Fruit fly (Drosophila melanogaster): ENCODE results near the gene CG14109.
A peak's percentile ranks its signal among the peaks of the same experiment; 100 is the strongest.

CG14109 gene

dm6 chr3L:13486041-13486859 lies 45.5 kb downstream of the CG14109 start, which contains the start of the genes Abp1 and Tgi (continued):
- peak; percentile 7 for TF ChIP-seq CG2712 (tag; optimal IDR thresholded peaks at IDR 0.05)
- TF ChIP-seq her (GFP tag; optimal IDR thresholded peaks at IDR 0.05) = peak; percentile 36
- no peak for TF ChIP-seq sc (optimal IDR thresholded peaks at IDR 0.05)
- TF ChIP-seq sc (GFP tag; optimal IDR thresholded peaks at IDR 0.05) = no peak
- TF ChIP-seq Hr51 (GFP tag; optimal IDR thresholded peaks at IDR 0.05) = peak in 1 of 2 experiments; percentile 40
- TF ChIP-seq Scr (GFP tag; IDR thresholded peaks at IDR 0.05; ENCODE audit: partially characterized antibody) = peak; percentile 83
- TF ChIP-seq gfzf (GFP tag; optimal IDR thresholded peaks at IDR 0.05) = peak; percentile 45
- peak; percentile 8 for TF ChIP-seq CG8944 (GFP tag; optimal IDR thresholded peaks at IDR 0.05)
- TF ChIP-seq Awh (GFP tag; IDR thresholded peaks at IDR 0.05) = no peak
- no peak for TF ChIP-seq CG7745 (tag; optimal IDR thresholded peaks at IDR 0.05)
- TF ChIP-seq nmo (GFP tag; optimal IDR thresholded peaks at IDR 0.05) = peak; percentile 49
- peak; percentile 72 for TF ChIP-seq B-H2 (GFP tag; optimal IDR thresholded peaks at IDR 0.05)
- TF ChIP-seq gro (GFP tag; optimal IDR thresholded peaks at IDR 0.05) = peak; percentile 36
- TF ChIP-seq Nf-YA (GFP tag; IDR thresholded peaks at IDR 0.05) = no peak
- TF ChIP-seq knrl (GFP tag; IDR thresholded peaks at IDR 0.05; ENCODE audit: partially characterized antibody) = peak; percentile 79
- TF ChIP-seq CG12769 (tag; optimal IDR thresholded peaks at IDR 0.05) = peak; percentile 65
- 0 out of 3 replicates have a peak, but pooled peaks have one; percentile 49 for TF ChIP-seq z (GFP tag; IDR thresholded peaks at IDR 0.05)
- TF ChIP-seq CG32532 (GFP tag; IDR thresholded peaks at IDR 0.05) = peak; percentile 13; the same call in 1 of the 2 replicates
- peak; percentile 64 for TF ChIP-seq hb (GFP tag; IDR thresholded peaks at IDR 0.05; ENCODE audit: partially characterized antibody)
- peak; percentile 15 for TF ChIP-seq CG8924 (tag; optimal IDR thresholded peaks at IDR 0.05)
- TF ChIP-seq ttk (GFP tag; IDR thresholded peaks at IDR 0.05) = no peak
- TF ChIP-seq CG7786 (GFP tag; optimal IDR thresholded peaks at IDR 0.05) = peak; percentile 55
- peak; percentile 68 for TF ChIP-seq sob (GFP tag; IDR thresholded peaks at IDR 0.05)
- TF ChIP-seq Dp (GFP tag; optimal IDR thresholded peaks at IDR 0.05) = peak; percentile 54
- TF ChIP-seq vfl (GFP tag; optimal IDR thresholded peaks at IDR 0.05) = no peak
- no peak for TF ChIP-seq CG16863 (GFP tag; optimal IDR thresholded peaks at IDR 0.05)
- TF ChIP-seq Mrtf (GFP tag; IDR thresholded peaks at IDR 0.05) = no peak
- TF ChIP-seq nau (GFP tag; optimal IDR thresholded peaks at IDR 0.05) = no peak
- TF ChIP-seq CG3163 (GFP tag; optimal IDR thresholded peaks at IDR 0.05) = peak; percentile 10
- TF ChIP-seq CG10209 (GFP tag; optimal IDR thresholded peaks at IDR 0.05) = peak; percentile 15
- peak; percentile 16 for TF ChIP-seq HmgD (GFP tag; optimal IDR thresholded peaks at IDR 0.05)
- TF ChIP-seq CG7357 (GFP tag; IDR thresholded peaks at IDR 0.05) = no peak
- no peak for TF ChIP-seq CG12299 (tag; optimal IDR thresholded peaks at IDR 0.05)
- peak; percentile 73; the same call in 2 of the 3 replicates for TF ChIP-seq ken (GFP tag; IDR thresholded peaks at IDR 0.05)
- peak; percentile 71 for TF ChIP-seq CG12659 (GFP tag; optimal IDR thresholded peaks at IDR 0.05)
- TF ChIP-seq bab2 (GFP tag; optimal IDR thresholded peaks at IDR 0.05) = peak; percentile 14

dm6 chr3L:13486860-13487404 lies 46.2 kb downstream of the CG14109 start:
- TF ChIP-seq CG18011 (GFP tag; optimal IDR thresholded peaks at IDR 0.05) (no peak), twi (tag; optimal IDR thresholded peaks at IDR 0.05) (no peak), CG3995 (GFP tag; optimal IDR thresholded peaks at IDR 0.05) (no peak), CG32772 (GFP tag; IDR thresholded peaks at IDR 0.05) (no peak), CG5245 (GFP tag; optimal IDR thresholded peaks at IDR 0.05) (no peak), Drgx (GFP tag; IDR thresholded peaks at IDR 0.05) (no peak), exex (tag; optimal IDR thresholded peaks at IDR 0.05) (no peak), cato (GFP tag; optimal IDR thresholded peaks at IDR 0.05; ENCODE audit: borderline replicate concordance) (no peak), Dll (GFP tag; IDR thresholded peaks at IDR 0.05; ENCODE audit: partially characterized antibody) (no peak), zen2 (GFP tag; IDR thresholded peaks at IDR 0.05; ENCODE audit: partially characterized antibody) (no peak), kay (GFP tag; optimal IDR thresholded peaks at IDR 0.05) (no peak), CG4617 (GFP tag; optimal IDR thresholded peaks at IDR 0.05; ENCODE audit: borderline replicate concordance) (peak; percentile 16), salm (tag; optimal IDR thresholded peaks at IDR 0.05) (no peak), CG11695 (GFP tag; IDR thresholded peaks at IDR 0.05) (peak; percentile 31; the same call in 1 of the 3 replicates)
